Worm (Caenorhabditis elegans) whole organism, young adult: ENCODE data around the gene set-1.

Experiments used
- B0035.1 ChIP-seq: sonication (generic microtip); optimal IDR thresholded peaks from 2 replicates; lab custom pipeline; 2016; ENCODE audit warnings: missing genetic modification characterization, mild to moderate bottlenecking, missing compliant biosample characterization, missing genotype, missing genetic modification reagents
- B0261.1 ChIP-seq: sonication (generic microtip); optimal IDR thresholded peaks from 2 replicates; lab custom pipeline; 2016; ENCODE audit warnings: mild to moderate bottlenecking, missing genetic modification characterization, moderate library complexity, missing compliant biosample characterization
- B0336.3 ChIP-seq: fragments of 200-800 bp; sonication (Bioruptor generic); IDR thresholded peaks from 2 replicates; pipeline ENCODE4 v1.3.6; 2022; ENCODE audit warnings: missing genetic modification characterization, missing compliant biosample characterization
- C17E4.6 ChIP-seq: fragments of 200-800 bp; sonication (Bioruptor generic); IDR thresholded peaks from 2 replicates; pipeline ENCODE4 v1.3.6; 2022; ENCODE audit warnings: missing genetic modification reagents, missing genetic modification characterization, missing compliant biosample characterization
- D2030.7 ChIP-seq: fragments of 200-800 bp; sonication (Bioruptor generic); IDR thresholded peaks from 2 replicates; pipeline ENCODE4 v1.3.6; 2022; ENCODE audit warnings: missing genetic modification reagents, missing genetic modification characterization, missing compliant biosample characterization
- F10E7.11 ChIP-seq: sonication (generic microtip); optimal IDR thresholded peaks from 2 replicates; lab custom pipeline; 2017; ENCODE audit warnings: mild to moderate bottlenecking, missing genetic modification characterization, moderate library complexity, missing compliant biosample characterization
- F52B5.7 ChIP-seq: sonication (generic microtip); optimal IDR thresholded peaks from 2 replicates; lab custom pipeline; 2016; ENCODE audit warnings: mild to moderate bottlenecking, missing genetic modification characterization, missing compliant biosample characterization
- F55B11.4 ChIP-seq: sonication (generic microtip); optimal IDR thresholded peaks from 2 replicates; lab custom pipeline; 2016; ENCODE audit warnings: missing compliant biosample characterization, missing genetic modification characterization, borderline replicate concordance; ENCODE audit not compliant: insufficient read depth
- Y53G8AR.9 ChIP-seq: fragments of 200-800 bp; sonication (Bioruptor generic); conservative IDR thresholded peaks from 2 replicates; pipeline ENCODE4 v1.3.6; 2022; ENCODE audit warnings: missing genetic modification reagents, missing genetic modification characterization, missing compliant biosample characterization
- Y56A3A.18 ChIP-seq: fragments of 200-800 bp; sonication (Bioruptor generic); IDR thresholded peaks from 2 replicates; pipeline ENCODE4 v1.3.6; 2022; ENCODE audit warnings: missing genetic modification reagents, missing genetic modification characterization, missing compliant biosample characterization
- Y95B8A.8 ChIP-seq: fragments of 200-800 bp; sonication (Bioruptor generic); IDR thresholded peaks from 2 replicates; pipeline ENCODE4 v1.3.6; 2022; ENCODE audit warnings: missing genetic modification reagents, missing genetic modification characterization, missing compliant biosample characterization
- ZK185.1 ChIP-seq: sonication (generic microtip); optimal IDR thresholded peaks from 2 replicates; lab custom pipeline; 2016; ENCODE audit warnings: mild to moderate bottlenecking, missing genetic modification characterization, missing compliant biosample characterization; ENCODE audit not compliant: poor library complexity, severe bottlenecking
- akir-1 ChIP-seq: fragments of 200-800 bp; sonication (Bioruptor generic); optimal IDR thresholded peaks from 2 replicates; lab custom pipeline; 2018; ENCODE audit warnings: mild to moderate bottlenecking, missing genetic modification characterization, moderate library complexity, missing compliant biosample characterization
- ama-1 ChIP-seq, 3 experiments: fragments of 150-350 bp in 1 of 3; sonication (generic microtip) in 2 of 3; optimal IDR thresholded peaks; 2 replicates each; lab custom pipeline; 2014 to 2018; ENCODE audit warnings: missing biosample characterization in 2 of 3, missing genetic modification characterization in 2 of 3, missing genetic modification reagents in 2 of 3
- athp-1 ChIP-seq: sonication (generic microtip); optimal IDR thresholded peaks from 2 replicates; lab custom pipeline; 2017; ENCODE audit warnings: mild to moderate bottlenecking, missing genetic modification characterization, missing compliant biosample characterization
- attf-6 ChIP-seq: fragments of 200-800 bp; sonication (Bioruptor generic); IDR thresholded peaks from 2 replicates; pipeline ENCODE4 v1.3.6; 2022; ENCODE audit warnings: missing genetic modification reagents, missing genetic modification characterization, missing compliant biosample characterization
- bed-1 ChIP-seq: fragments of 200-800 bp; sonication (Bioruptor generic); IDR thresholded peaks from 2 replicates; pipeline ENCODE4 v1.3.6; 2022; ENCODE audit warnings: missing genetic modification reagents, missing genetic modification characterization, missing compliant biosample characterization
- ccch-3 ChIP-seq: fragments of 200-800 bp; sonication (Bioruptor generic); optimal IDR thresholded peaks from 2 replicates; lab custom pipeline; 2018; ENCODE audit warnings: mild to moderate bottlenecking, missing genetic modification characterization, missing compliant biosample characterization
- ceh-100 ChIP-seq: fragments of 200-800 bp; sonication (Bioruptor generic); IDR thresholded peaks from 2 replicates; pipeline ENCODE4 v1.3.6; 2022; ENCODE audit warnings: missing genetic modification reagents, missing genetic modification characterization, missing compliant biosample characterization
- ceh-91 ChIP-seq: fragments of 200-800 bp; sonication (Bioruptor generic); IDR thresholded peaks from 2 replicates; pipeline ENCODE4 v1.3.6; 2022; ENCODE audit warnings: missing genetic modification reagents, missing genetic modification characterization, missing compliant biosample characterization
- chd-7 ChIP-seq: sonication (generic microtip); optimal IDR thresholded peaks from 2 replicates; lab custom pipeline; 2016; ENCODE audit warnings: mild to moderate bottlenecking, missing genetic modification characterization, moderate library complexity, missing compliant biosample characterization
- die-1 ChIP-seq: sonication (generic microtip); optimal IDR thresholded peaks from 2 replicates; lab custom pipeline; 2016; ENCODE audit warnings: missing genotype, mild to moderate bottlenecking, missing genetic modification characterization, missing compliant biosample characterization
- dpff-1 ChIP-seq: sonication (generic microtip); optimal IDR thresholded peaks from 2 replicates; lab custom pipeline; 2017; ENCODE audit warnings: mild to moderate bottlenecking, missing genetic modification characterization, missing compliant biosample characterization
- egl-44 ChIP-seq: fragments of 200-800 bp; sonication (Bioruptor generic); IDR thresholded peaks from 2 replicates; pipeline ENCODE4 v1.3.6; 2022; ENCODE audit warnings: missing genetic modification reagents, missing genetic modification characterization, missing compliant biosample characterization
- ets-4 ChIP-seq: fragments of 200-800 bp; sonication (Bioruptor generic); optimal IDR thresholded peaks from 2 replicates; lab custom pipeline; 2018; ENCODE audit warnings: mild to moderate bottlenecking, missing genetic modification characterization, missing compliant biosample characterization
- gei-17 ChIP-seq: fragments of 200-800 bp; sonication (Bioruptor generic); optimal IDR thresholded peaks from 2 replicates; lab custom pipeline; 2018; ENCODE audit warnings: mild to moderate bottlenecking, missing genetic modification characterization, missing compliant biosample characterization
- hmg-1.2 ChIP-seq: fragments of 200-800 bp; sonication (Bioruptor generic); IDR thresholded peaks from 2 replicates; pipeline ENCODE4 v1.3.6; 2022; ENCODE audit warnings: missing genetic modification reagents, missing genetic modification characterization, missing compliant biosample characterization
- hmg-20 ChIP-seq: fragments of 200-800 bp; sonication (Bioruptor generic); IDR thresholded peaks from 2 replicates; pipeline ENCODE4 v1.3.6; 2022; ENCODE audit warnings: missing genetic modification reagents, missing genetic modification characterization, missing compliant biosample characterization
- hrde-1 ChIP-seq: sonication (generic microtip); optimal IDR thresholded peaks from 2 replicates; lab custom pipeline; 2016; ENCODE audit warnings: missing genetic modification characterization, mild to moderate bottlenecking, missing compliant biosample characterization, moderate library complexity, missing genotype, missing genetic modification reagents, borderline replicate concordance
- lag-1 ChIP-seq: fragments of 200-800 bp; sonication (Bioruptor generic); IDR thresholded peaks from 2 replicates; pipeline ENCODE4 v1.3.6; 2022; ENCODE audit warnings: missing genetic modification reagents, missing genetic modification characterization, missing compliant biosample characterization
- lin-35 ChIP-seq, 3 experiments: fragments of 150-350 bp in 2 of 3; sonication (generic microtip) in 1 of 3; optimal IDR thresholded peaks; 2 replicates each; lab custom pipeline; 2014 to 2018; ENCODE audit warnings: missing biosample characterization in 3 of 3, missing genetic modification characterization in 3 of 3, missing genetic modification reagents in 3 of 3
- lir-1 ChIP-seq: fragments of 200-800 bp; sonication (Bioruptor generic); conservative IDR thresholded peaks from 2 replicates; pipeline ENCODE4 v1.3.6; 2022; ENCODE audit warnings: missing genetic modification reagents, missing genetic modification characterization, missing compliant biosample characterization
- lsl-1 ChIP-seq: fragments of 200-800 bp; sonication (Bioruptor generic); optimal IDR thresholded peaks from 2 replicates; lab custom pipeline; 2018; ENCODE audit warnings: mild to moderate bottlenecking, missing genetic modification characterization, moderate library complexity, missing compliant biosample characterization
- mcd-1 ChIP-seq: fragments of 200-800 bp; sonication (Bioruptor generic); IDR thresholded peaks from 2 replicates; pipeline ENCODE4 v1.3.6; 2022; ENCODE audit warnings: missing genetic modification reagents, missing genetic modification characterization, missing compliant biosample characterization
- mel-28 ChIP-seq: sonication (generic microtip); optimal IDR thresholded peaks from 2 replicates; lab custom pipeline; 2016; ENCODE audit warnings: borderline replicate concordance, mild to moderate bottlenecking, missing genetic modification characterization, missing compliant biosample characterization
- mes-4 ChIP-seq: sonication (generic microtip); optimal IDR thresholded peaks from 2 replicates; lab custom pipeline; 2016; ENCODE audit warnings: missing genotype, missing genetic modification characterization, missing compliant biosample characterization
- nhr-179 ChIP-seq: sonication (generic microtip); optimal IDR thresholded peaks from 2 replicates; lab custom pipeline; 2016; ENCODE audit warnings: mild to moderate bottlenecking, missing genetic modification characterization, missing compliant biosample characterization
- nhr-80 ChIP-seq: sonication (generic microtip); optimal IDR thresholded peaks from 2 replicates; lab custom pipeline; 2016; ENCODE audit warnings: missing genetic modification characterization, missing compliant biosample characterization
- rcor-1 ChIP-seq: fragments of 200-800 bp; sonication (Bioruptor generic); IDR thresholded peaks from 2 replicates; pipeline ENCODE4 v1.3.6; 2022; ENCODE audit warnings: missing genetic modification reagents, missing genetic modification characterization, missing compliant biosample characterization
- rpc-1 ChIP-seq, 2 experiments: fragments of 150-350 bp in 1 of 2; sonication (generic microtip) in 1 of 2; optimal IDR thresholded peaks; 2 replicates each; lab custom pipeline; 2014 to 2018; ENCODE audit warnings: missing biosample characterization in 1 of 2, missing genetic modification characterization in 1 of 2, missing genetic modification reagents in 1 of 2, missing genotype in 1 of 2
- sdz-38 ChIP-seq: sonication (generic microtip); optimal IDR thresholded peaks from 2 replicates; lab custom pipeline; 2016; ENCODE audit warnings: missing genotype, missing genetic modification characterization, missing compliant biosample characterization
- snpc-1.3 ChIP-seq: sonication (generic microtip); optimal IDR thresholded peaks from 2 replicates; lab custom pipeline; 2017; ENCODE audit warnings: missing genetic modification characterization, mild to moderate bottlenecking, missing compliant biosample characterization, antibody characterized with exemption, moderate library complexity, missing genotype, missing genetic modification reagents; ENCODE audit not compliant: insufficient read depth
- unc-130 ChIP-seq: sonication (generic microtip); optimal IDR thresholded peaks from 2 replicates; lab custom pipeline; 2016; ENCODE audit warnings: missing genetic modification reagents, missing genetic modification characterization, missing compliant biosample characterization
- zim-3 ChIP-seq: sonication (generic microtip); optimal IDR thresholded peaks from 2 replicates; lab custom pipeline; 2017; ENCODE audit warnings: mild to moderate bottlenecking, missing genetic modification characterization, moderate library complexity, missing compliant biosample characterization
- ztf-18 ChIP-seq: sonication (generic microtip); optimal IDR thresholded peaks from 2 replicates; lab custom pipeline; 2016; ENCODE audit warnings: missing genotype, mild to moderate bottlenecking, missing genetic modification characterization, missing compliant biosample characterization
- ztf-26 ChIP-seq: sonication (generic microtip); optimal IDR thresholded peaks from 2 replicates; lab custom pipeline; 2017; ENCODE audit warnings: missing genetic modification characterization, missing compliant biosample characterization
- ztf-28 ChIP-seq: fragments of 200-800 bp; sonication (Bioruptor generic); IDR thresholded peaks from 2 replicates; pipeline ENCODE4 v1.3.6; 2022; ENCODE audit warnings: missing genetic modification reagents, missing genetic modification characterization, missing compliant biosample characterization
- ztf-3 ChIP-seq: fragments of 200-800 bp; sonication (Bioruptor generic); optimal IDR thresholded peaks from 2 replicates; lab custom pipeline; 2018; ENCODE audit warnings: mild to moderate bottlenecking, missing genetic modification characterization, missing compliant biosample characterization

The set-1 gene

ce11 chrIII:6462610-6463009 lies 10.4 kb upstream of the set-1 start, which contains the start of gene T26A5.8:
TSS of gene T26A5.8 (minus strand) at chrIII:6462856.
- TF ChIP-seq dpff-1 (tag; lab: Kevin White, UChicago) (no peak), lin-35 (GFP tag; optimal IDR thresholded peaks at IDR 0.05; lab: Kevin White, UChicago) (no peak), ama-1 (optimal IDR thresholded peaks at IDR 0.05; lab: Kevin White, UChicago) (peak; percentile 10), ama-1 (GFP tag; optimal IDR thresholded peaks at IDR 0.05; lab: Kevin White, UChicago) (peak in 1 of 2 experiments; percentile 33), mcd-1 (GFP tag; lab: Robert Waterston, UW) (peak; percentile 47; the same call in 1 of the 2 replicates), die-1 (tag; lab: Kevin White, UChicago) (peak; percentile 51), ztf-3 (GFP tag; lab: Kevin White, UChicago) (peak; percentile 50), egl-44 (GFP tag; lab: Robert Waterston, UW) (no peak), snpc-1.3 (tag; lab: Kevin White, UChicago) (peak; percentile 41), Y56A3A.18 (peak; percentile 36; the same call in 1 of the 2 replicates), athp-1 (tag; lab: Kevin White, UChicago) (peak; percentile 75), F10E7.11 (tag; lab: Kevin White, UChicago) (peak; percentile 68), zim-3 (tag; lab: Kevin White, UChicago) (peak; percentile 50), hmg-20 (GFP tag; lab: Robert Waterston, UW) (no peak), unc-130 (GFP tag; lab: Kevin White, UChicago) (peak; percentile 22), B0336.3 (GFP tag; lab: Robert Waterston, UW) (peak; percentile 81), gei-17 (GFP tag; lab: Kevin White, UChicago) (no peak), chd-7 (tag; lab: Kevin White, UChicago) (peak; percentile 5), Y53G8AR.9 (GFP tag; lab: Robert Waterston, UW) (peak; percentile 77), hrde-1 (tag; lab: Kevin White, UChicago) (peak; percentile 82), lir-1 (GFP tag; lab: Robert Waterston, UW) (no peak), ccch-3 (no peak), F52B5.7 (tag; lab: Kevin White, UChicago) (peak; percentile 73), nhr-80 (tag; lab: Kevin White, UChicago) (no peak), hmg-1.2 (GFP tag; lab: Robert Waterston, UW) (no peak), Y95B8A.8 (GFP tag; lab: Robert Waterston, UW) (0 out of 2 replicates have a peak, but pooled peaks have one; percentile 12), ets-4 (GFP tag; lab: Kevin White, UChicago) (no peak), D2030.7 (GFP tag; lab: Robert Waterston, UW) (no peak), F55B11.4 (tag; lab: Kevin White, UChicago) (no peak), mes-4 (no peak), ztf-18 (tag; lab: Kevin White, UChicago) (no peak), sdz-38 (tag; lab: Kevin White, UChicago) (no peak), C17E4.6 (no peak), nhr-179 (tag; lab: Kevin White, UChicago) (no peak), rcor-1 (no peak), ZK185.1 (peak; percentile 1), lag-1 (GFP tag; lab: Robert Waterston, UW) (no peak), bed-1 (no peak), ceh-100 (GFP tag; lab: Robert Waterston, UW) (peak; percentile 41; the same call in 1 of the 2 replicates), B0261.1 (tag; lab: Kevin White, UChicago) (no peak), ztf-28 (GFP tag; lab: Robert Waterston, UW) (no peak), ztf-26 (peak; percentile 13), lsl-1 (GFP tag; lab: Kevin White, UChicago) (peak; percentile 24), akir-1 (GFP tag; lab: Kevin White, UChicago) (no peak), rpc-1 (optimal IDR thresholded peaks at IDR 0.05; lab: Kevin White, UChicago) (no peak), rpc-1 (tag; optimal IDR thresholded peaks at IDR 0.05; lab: Kevin White, UChicago) (no peak), mel-28 (tag; lab: Kevin White, UChicago) (no peak), ceh-91 (GFP tag; lab: Robert Waterston, UW) (no peak), attf-6 (GFP tag; lab: Robert Waterston, UW) (peak; percentile 31; the same call in 1 of the 2 replicates), B0035.1 (tag; lab: Kevin White, UChicago) (no peak)
